Fruit fly (Drosophila melanogaster) whole organism, embryonic: ENCODE measurements around the gene kirre.

Source experiments
- Asciz ChIP-seq: fragments of 200-800 bp; sonication (Bioruptor generic); optimal IDR thresholded peaks from 2 replicates; lab custom pipeline; 2017; ENCODE audit warnings: missing biosample characterization, mild to moderate bottlenecking, missing genetic modification characterization, missing genetic modification reagents
- Atf-2 ChIP-seq: fragments of 200-800 bp; sonication (Bioruptor generic); optimal IDR thresholded peaks from 2 replicates; lab custom pipeline; 2016; ENCODE audit warnings: missing biosample characterization, missing genetic modification characterization
- BtbVII ChIP-seq: fragments of 200-800 bp; sonication (Bioruptor generic); optimal IDR thresholded peaks from 3 replicates; lab custom pipeline; 2017; ENCODE audit warnings: missing biosample characterization, mild to moderate bottlenecking, missing genetic modification characterization
- C15 ChIP-seq: fragments of 200-800 bp; sonication (Bioruptor generic); IDR thresholded peaks from 3 replicates; pipeline ENCODE4 v1.3.6; 2022; ENCODE audit warnings: missing biosample characterization, missing genetic modification characterization
- CG11085 ChIP-seq: fragments of 200-800 bp; sonication (Bioruptor generic); IDR thresholded peaks from 2 replicates; pipeline ENCODE4 v1.3.6; 2022; ENCODE audit warnings: missing biosample characterization, missing genetic modification characterization
- CG14860 ChIP-seq: fragments of 200-800 bp; sonication (Bioruptor generic); IDR thresholded peaks from 3 replicates; pipeline ENCODE4 v1.3.6; 2022; ENCODE audit warnings: missing biosample characterization, missing genetic modification characterization; ENCODE audit not compliant: partially characterized antibody
- CG1602 ChIP-seq: fragments of 200-800 bp; sonication (Bioruptor generic); optimal IDR thresholded peaks from 3 replicates; lab custom pipeline; 2016; ENCODE audit warnings: missing biosample characterization, missing genetic modification characterization
- CG3838 ChIP-seq: fragments of 200-800 bp; sonication (Bioruptor generic); optimal IDR thresholded peaks from 3 replicates; lab custom pipeline; 2016; ENCODE audit warnings: missing biosample characterization, missing genetic modification characterization
- CG4730 ChIP-seq: fragments of 200-800 bp; sonication (Bioruptor generic); IDR thresholded peaks from 2 replicates; pipeline ENCODE4 v1.3.6; 2022; ENCODE audit warnings: missing biosample characterization, missing genetic modification characterization
- CG6254 ChIP-seq: fragments of 200-800 bp; sonication (Bioruptor generic); optimal IDR thresholded peaks from 3 replicates; lab custom pipeline; 2017; ENCODE audit warnings: mild to moderate bottlenecking, missing biosample characterization, missing genetic modification reagents, missing genetic modification characterization
- CG6765 ChIP-seq: fragments of 200-800 bp; sonication (Bioruptor generic); optimal IDR thresholded peaks from 3 replicates; lab custom pipeline; 2017; ENCODE audit warnings: missing biosample characterization, mild to moderate bottlenecking, missing genetic modification characterization
- CG8944 ChIP-seq: fragments of 200-800 bp; sonication (Bioruptor generic); optimal IDR thresholded peaks from 3 replicates; lab custom pipeline; 2016; ENCODE audit warnings: missing biosample characterization, missing genetic modification characterization
- CG9876 ChIP-seq: fragments of 200-800 bp; sonication (Bioruptor generic); optimal IDR thresholded peaks from 2 replicates; lab custom pipeline; 2016; ENCODE audit warnings: missing biosample characterization, missing genetic modification characterization
- CTCF ChIP-seq: fragments of 200-800 bp; sonication (Bioruptor generic); optimal IDR thresholded peaks from 2 replicates; lab custom pipeline; 2017; ENCODE audit warnings: missing biosample characterization, mild to moderate bottlenecking, missing genetic modification characterization, moderate library complexity
- Ets65A ChIP-seq: fragments of 200-800 bp; sonication (Bioruptor generic); peaks from one replicate; lab custom pipeline; 2016; ENCODE audit warnings: missing biosample characterization, missing genetic modification characterization
- MBD-R2 ChIP-seq: fragments of 200-800 bp; sonication (Bioruptor generic); IDR thresholded peaks from 2 replicates; pipeline ENCODE4 v1.3.6; 2022; ENCODE audit warnings: missing biosample characterization, missing genetic modification characterization
- Optix ChIP-seq: fragments of 200-800 bp; sonication (Bioruptor generic); IDR thresholded peaks from 3 replicates; pipeline ENCODE4 v1.3.6; 2022; ENCODE audit warnings: missing biosample characterization, missing genetic modification characterization
- Pdp1 ChIP-seq, 2 experiments: fragments of 200-800 bp; sonication (Bioruptor generic); optimal IDR thresholded peaks; 3 replicates each; lab custom pipeline; 2016; ENCODE audit warnings: missing biosample characterization in 2 of 2, missing genetic modification characterization in 2 of 2, mild to moderate bottlenecking in 1 of 2, moderate library complexity in 1 of 2
- Ptx1 ChIP-seq: fragments of 200-800 bp; sonication (Bioruptor generic); IDR thresholded peaks from 2 replicates; pipeline ENCODE4 v1.3.6; 2022; ENCODE audit warnings: missing biosample characterization, missing genetic modification characterization
- Vsx1 ChIP-seq: fragments of 200-800 bp; sonication (Bioruptor generic); optimal IDR thresholded peaks from 2 replicates; lab custom pipeline; 2017; ENCODE audit warnings: missing biosample characterization, mild to moderate bottlenecking, missing genetic modification characterization, missing genetic modification reagents
- ab ChIP-seq: fragments of 200-800 bp; sonication (Bioruptor generic); optimal IDR thresholded peaks from 2 replicates; lab custom pipeline; 2016; ENCODE audit warnings: missing biosample characterization, missing genetic modification characterization
- cato ChIP-seq: fragments of 200-800 bp; sonication (Bioruptor generic); optimal IDR thresholded peaks from 2 replicates; lab custom pipeline; 2016; ENCODE audit warnings: missing biosample characterization, missing genetic modification characterization, borderline replicate concordance
- caup ChIP-seq: fragments of 200-800 bp; sonication (Bioruptor generic); optimal IDR thresholded peaks from 3 replicates; lab custom pipeline; 2017; ENCODE audit warnings: missing biosample characterization, mild to moderate bottlenecking, missing genetic modification characterization, moderate library complexity; ENCODE audit not compliant: severe bottlenecking
- ci ChIP-seq: fragments of 200-800 bp; sonication (Bioruptor generic); IDR thresholded peaks from 3 replicates; pipeline ENCODE4 v1.3.6; 2022; ENCODE audit warnings: missing biosample characterization, missing genetic modification characterization
- cwo ChIP-seq: fragments of 200-800 bp; sonication (Bioruptor generic); optimal IDR thresholded peaks from 3 replicates; lab custom pipeline; 2017; ENCODE audit warnings: missing biosample characterization, missing genetic modification characterization, mild to moderate bottlenecking, moderate library complexity, missing genetic modification reagents
- en ChIP-seq: fragments of 200-800 bp; sonication (Bioruptor generic); optimal IDR thresholded peaks from 2 replicates; lab custom pipeline; 2016; ENCODE audit warnings: missing biosample characterization, missing genetic modification characterization
- gro ChIP-seq: fragments of 200-800 bp; sonication (Bioruptor generic); optimal IDR thresholded peaks from 2 replicates; lab custom pipeline; 2016; ENCODE audit warnings: missing biosample characterization, missing genetic modification characterization
- jigr1 ChIP-seq: fragments of 200-800 bp; sonication (Bioruptor generic); IDR thresholded peaks from 3 replicates; pipeline ENCODE4 v1.3.6; 2022; ENCODE audit warnings: missing biosample characterization, missing genetic modification characterization
- klu ChIP-seq: fragments of 200-800 bp; sonication (Bioruptor generic); IDR thresholded peaks from 2 replicates; pipeline ENCODE4 v1.3.6; 2022; ENCODE audit warnings: missing biosample characterization, missing genetic modification characterization
- luna ChIP-seq: fragments of 200-800 bp; sonication (Bioruptor generic); optimal IDR thresholded peaks from 2 replicates; lab custom pipeline; 2016; ENCODE audit warnings: missing biosample characterization, missing genetic modification characterization
- maf-S ChIP-seq: fragments of 200-800 bp; sonication (Bioruptor generic); optimal IDR thresholded peaks from 2 replicates; lab custom pipeline; 2016; ENCODE audit warnings: missing biosample characterization, missing genetic modification characterization
- rib ChIP-seq: fragments of 200-800 bp; sonication (Bioruptor generic); IDR thresholded peaks from 2 replicates; pipeline ENCODE4 v1.3.6; 2022; ENCODE audit warnings: missing biosample characterization, missing genetic modification characterization
- sens-2 ChIP-seq: fragments of 200-800 bp; sonication (Bioruptor generic); IDR thresholded peaks from 2 replicates; pipeline ENCODE4 v1.3.6; 2022; ENCODE audit warnings: missing biosample characterization, missing genetic modification characterization
- slbo ChIP-seq: fragments of 200-800 bp; sonication (Bioruptor generic); IDR thresholded peaks from 2 replicates; pipeline ENCODE4 v1.3.6; 2022; ENCODE audit warnings: missing biosample characterization, missing genetic modification characterization
- stwl ChIP-seq: fragments of 200-800 bp; sonication (Bioruptor generic); optimal IDR thresholded peaks from 3 replicates; lab custom pipeline; 2018; ENCODE audit warnings: missing biosample characterization, mild to moderate bottlenecking, missing genetic modification characterization, moderate library complexity
- tna ChIP-seq: fragments of 200-800 bp; sonication (Bioruptor generic); IDR thresholded peaks from 2 replicates; pipeline ENCODE4 v1.3.6; 2022; ENCODE audit warnings: missing biosample characterization, missing genetic modification characterization; ENCODE audit not compliant: partially characterized antibody
- ttk ChIP-seq: fragments of 200-800 bp; sonication (Bioruptor generic); IDR thresholded peaks from 2 replicates; pipeline ENCODE4 v2.1.2; 2022; ENCODE audit warnings: missing biosample characterization, missing genetic modification characterization
- vvl ChIP-seq: fragments of 200-800 bp; sonication (Bioruptor generic); IDR thresholded peaks from 2 replicates; pipeline ENCODE4 v1.3.6; 2022; ENCODE audit warnings: missing biosample characterization, missing genetic modification characterization
- wdn ChIP-seq: fragments of 200-800 bp; sonication (Bioruptor generic); IDR thresholded peaks from 2 replicates; pipeline ENCODE4 v1.3.6; 2022; ENCODE audit warnings: missing biosample characterization, missing genetic modification characterization
- wor ChIP-seq: fragments of 200-800 bp; sonication (Bioruptor generic); IDR thresholded peaks from 2 replicates; pipeline ENCODE4 v1.3.6; 2022; ENCODE audit warnings: missing biosample characterization, missing genetic modification characterization
- zen ChIP-seq: fragments of 200-800 bp; sonication (Bioruptor generic); optimal IDR thresholded peaks from 3 replicates; lab custom pipeline; 2018; ENCODE audit warnings: missing biosample characterization, mild to moderate bottlenecking, missing genetic modification characterization, moderate library complexity

Gene kirre

DNA sequence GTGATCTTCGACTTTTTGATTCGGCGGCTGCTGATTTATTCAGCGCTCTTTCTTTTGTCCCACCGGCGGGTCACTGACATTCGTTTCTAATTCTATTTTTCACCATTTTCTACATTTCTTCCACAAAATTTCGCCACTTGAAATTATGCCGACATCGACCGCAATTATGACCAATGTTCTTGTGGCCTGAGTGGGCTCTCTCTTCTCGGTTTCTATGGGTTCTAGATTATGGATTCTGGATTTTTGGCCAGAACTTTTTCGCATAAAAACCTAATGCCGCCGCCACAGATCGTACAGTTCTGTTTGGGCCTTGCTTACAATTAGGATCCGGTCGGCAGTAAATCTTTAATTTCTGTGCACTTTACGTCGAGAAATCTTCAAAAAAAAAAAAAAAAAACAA is 196.5 kb downstream of the kirre start, which contains the start of gene CG3598:
Gene CG3598, plus strand, starts transcription at position 301 of the 400 bp plus-strand sequence.
- TF ChIP-seq CG1602 (GFP tag; lab: Kevin White, UChicago): no peak
- no peak for TF ChIP-seq CTCF (GFP tag; lab: Kevin White, UChicago)
- no peak for TF ChIP-seq CG6254 (GFP tag; lab: Kevin White, UChicago)
- TF ChIP-seq CG3838 (GFP tag; lab: Kevin White, UChicago): no peak
- TF ChIP-seq jigr1 (GFP tag; lab: Robert Waterston, UW): no peak
- no peak for TF ChIP-seq ci (GFP tag; lab: Robert Waterston, UW)
- TF ChIP-seq, all 482 proteins: peak for 0

- TF ChIP-seq Optix (no peak), Pdp1 (GFP tag; optimal IDR thresholded peaks at IDR 0.05; lab: Kevin White, UChicago) (no peak), zen (no peak), vvl (GFP tag; lab: Robert Waterston, UW) (no peak), cato (no peak), CG4730 (GFP tag; lab: Robert Waterston, UW) (no peak), CG1602 (GFP tag; lab: Kevin White, UChicago) (no peak), stwl (no peak), C15 (GFP tag; lab: Robert Waterston, UW) (no peak), wor (GFP tag; lab: Robert Waterston, UW) (no peak)
Observed at dm6 chrX:2938556-2938955, 198.4 kb downstream of the kirre start, which contains the start of gene CG14420. TSS of gene CG14420 (plus strand) at chrX:2938856.

dm6 chrX:2941108-2941507 is 200.9 kb downstream of the kirre start, which contains the start of gene CG14421:
TSS of gene CG14421 (plus strand) at chrX:2941408.
- no peak for TF ChIP-seq wdn (GFP tag; lab: Robert Waterston, UW)
- TF ChIP-seq CG11085: no peak
- TF ChIP-seq BtbVII (GFP tag; lab: Kevin White, UChicago): no peak
- no peak for TF ChIP-seq luna (GFP tag; lab: Kevin White, UChicago)
- TF ChIP-seq rib (GFP tag; lab: Robert Waterston, UW): no peak
- TF ChIP-seq slbo: no peak

- TF ChIP-seq en (GFP tag; lab: Kevin White, UChicago) (no peak), sens-2 (GFP tag; lab: Robert Waterston, UW) (no peak), CG14860 (GFP tag; lab: Robert Waterston, UW) (no peak), klu (GFP tag; lab: Robert Waterston, UW) (no peak), CG6765 (GFP tag; lab: Kevin White, UChicago) (no peak), ttk (GFP tag; lab: Robert Waterston, UW) (no peak), Atf-2 (GFP tag; lab: Kevin White, UChicago) (no peak), gro (no peak), Ets65A (GFP tag; lab: Kevin White, UChicago) (no peak), tna (GFP tag; lab: Robert Waterston, UW) (no peak), CG8944 (no peak), MBD-R2 (GFP tag; lab: Robert Waterston, UW) (no peak), maf-S (GFP tag; lab: Kevin White, UChicago) (no peak), CG9876 (no peak)
Observed at dm6 chrX:2943086-2943485, 202.9 kb downstream of the kirre start, which contains the start of gene CG14422. TSS of gene CG14422 (plus strand) at chrX:2943386.

- TF ChIP-seq CG6254 (GFP tag; lab: Kevin White, UChicago): no peak
- TF ChIP-seq caup (GFP tag; lab: Kevin White, UChicago): no peak
- no peak for TF ChIP-seq Vsx1 (GFP tag; lab: Kevin White, UChicago)
- TF ChIP-seq ab: no peak
- TF ChIP-seq cwo (GFP tag; lab: Kevin White, UChicago): no peak
- no peak for TF ChIP-seq Asciz
- no peak for TF ChIP-seq Ptx1
Observed at dm6 chrX:2945103-2945502, 204.9 kb downstream of the kirre start, which contains the start of gene CG14423. TSS of gene CG14423 (plus strand) at chrX:2945403.
